Worm (Caenorhabditis elegans) whole organism, L1 larva: Measurements from ENCODE around the gene nhx-2.
A peak's percentile ranks its signal among the peaks of the same experiment; 100 is the strongest.

Source experiments
- fkh-10 ChIP-seq: sonication (generic microtip); optimal IDR thresholded peaks from 2 replicates; lab custom pipeline; 2017; ENCODE audit warnings: missing biosample characterization, missing genetic modification reagents, missing genetic modification characterization
- hlh-4 ChIP-seq: sonication (generic microtip); optimal IDR thresholded peaks from 2 replicates; lab custom pipeline; 2016; ENCODE audit warnings: mild to moderate bottlenecking, missing genetic modification characterization, missing compliant biosample characterization
- jun-1 ChIP-seq: fragments of 150-350 bp; optimal IDR thresholded peaks from 2 replicates; lab custom pipeline; 2014; ENCODE audit warnings: missing biosample characterization, missing genetic modification reagents, missing genetic modification characterization
- nhr-76 ChIP-seq: sonication (generic microtip); optimal IDR thresholded peaks from 2 replicates; lab custom pipeline; 2017; ENCODE audit warnings: missing biosample characterization, missing genetic modification characterization
- nhr-77 ChIP-seq: fragments of 150-350 bp; optimal IDR thresholded peaks from 2 replicates; lab custom pipeline; 2014; ENCODE audit warnings: missing biosample characterization, missing genetic modification characterization
- tlp-1 ChIP-seq: fragments of 150-350 bp; optimal IDR thresholded peaks from 2 replicates; lab custom pipeline; 2014; ENCODE audit warnings: missing biosample characterization, missing genetic modification characterization
- unc-98 ChIP-seq: fragments of 200-800 bp; sonication (Bioruptor generic); IDR thresholded peaks from 2 replicates; pipeline ENCODE4 v1.3.6; 2022; ENCODE audit warnings: missing genetic modification characterization, missing compliant biosample characterization
- zag-1 ChIP-seq: fragments of 150-350 bp; optimal IDR thresholded peaks from 2 replicates; lab custom pipeline; 2014; ENCODE audit warnings: missing biosample characterization, missing genetic modification characterization

- TF ChIP-seq nhr-76 = no peak
- no peak for TF ChIP-seq zag-1 (tag; lab: Kevin White, UChicago)
- TF ChIP-seq nhr-77 = no peak
- TF ChIP-seq fkh-10 (GFP tag; lab: Kevin White, UChicago) = no peak
- no peak for TF ChIP-seq jun-1 (tag; lab: Kevin White, UChicago)
- TF ChIP-seq hlh-4 = peak; percentile 58
- no peak for TF ChIP-seq tlp-1 (tag; lab: Kevin White, UChicago)
- TF ChIP-seq unc-98 (GFP tag; lab: Robert Waterston, UW) = no peak
Observed at ce11 chrII:7709301-7709754, 15.6 kb upstream of the nhx-2 start, which contains the start of gene sre-1.
